Worm (Caenorhabditis elegans): Measurements from ENCODE around the gene math-22.

DNA sequence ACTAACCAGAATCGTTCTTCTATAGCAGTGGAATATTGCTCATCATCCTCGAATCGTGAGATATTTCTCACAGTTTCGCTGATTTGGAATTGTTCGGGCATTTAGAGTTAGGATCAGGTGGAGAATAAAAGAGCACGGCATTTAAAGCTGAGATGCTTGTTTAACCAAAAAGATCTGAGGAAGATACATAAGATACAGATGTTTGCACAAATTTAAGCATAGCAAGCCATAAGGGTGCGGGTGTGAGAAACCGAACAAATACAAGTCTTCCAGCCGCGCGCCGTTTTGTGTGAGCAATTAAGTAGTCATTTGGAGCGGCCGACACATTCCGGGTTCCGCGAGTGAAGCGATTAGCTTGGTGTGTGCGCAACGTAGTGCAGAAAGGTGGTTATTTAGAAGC, 18.8 kb upstream of the math-22 start, which contains the start of gene math-7:
- TF ChIP-seq sea-2 (GFP tag; optimal IDR thresholded peaks at IDR 0.05) (no peak), pha-4 (tag; optimal IDR thresholded peaks at IDR 0.05) (no peak)

Measured in whole organism, L3 larva.